Worm (Caenorhabditis elegans) whole organism, young adult: ENCODE measurements around the gene nhr-210.

Source experiments
- B0035.1 ChIP-seq: sonication (generic microtip); optimal IDR thresholded peaks from 2 replicates; lab custom pipeline; 2016; ENCODE audit warnings: missing genetic modification characterization, mild to moderate bottlenecking, missing compliant biosample characterization, missing genotype, missing genetic modification reagents
- B0261.1 ChIP-seq: sonication (generic microtip); optimal IDR thresholded peaks from 2 replicates; lab custom pipeline; 2016; ENCODE audit warnings: mild to moderate bottlenecking, missing genetic modification characterization, moderate library complexity, missing compliant biosample characterization
- C06A6.2 ChIP-seq: fragments of 200-800 bp; sonication (Bioruptor generic); conservative IDR thresholded peaks from 2 replicates; pipeline ENCODE4 v1.3.6; 2022; ENCODE audit warnings: missing genetic modification characterization, missing compliant biosample characterization
- F10E7.11 ChIP-seq: sonication (generic microtip); optimal IDR thresholded peaks from 2 replicates; lab custom pipeline; 2017; ENCODE audit warnings: mild to moderate bottlenecking, missing genetic modification characterization, moderate library complexity, missing compliant biosample characterization
- F23B12.7 ChIP-seq: sonication (generic microtip); optimal IDR thresholded peaks from 2 replicates; lab custom pipeline; 2017; ENCODE audit warnings: missing genetic modification characterization, mild to moderate bottlenecking, missing compliant biosample characterization, antibody characterized with exemption, moderate library complexity; ENCODE audit not compliant: insufficient read depth
- F33H1.4 ChIP-seq: fragments of 200-800 bp; sonication (Bioruptor generic); IDR thresholded peaks from 2 replicates; pipeline ENCODE4 v1.3.6; 2022; ENCODE audit warnings: missing genetic modification reagents, missing genetic modification characterization, missing compliant biosample characterization
- F37B4.10 ChIP-seq: fragments of 200-800 bp; sonication (Bioruptor generic); IDR thresholded peaks from 2 replicates; pipeline ENCODE4 v1.3.6; 2022; ENCODE audit warnings: missing genetic modification characterization, missing compliant biosample characterization
- K11D2.4 ChIP-seq: fragments of 200-800 bp; sonication (Bioruptor generic); IDR thresholded peaks from 2 replicates; pipeline ENCODE4 v1.3.6; 2022; ENCODE audit warnings: missing genetic modification reagents, missing genetic modification characterization, missing compliant biosample characterization
- Y53F4B.3 ChIP-seq: fragments of 200-800 bp; sonication (Bioruptor generic); IDR thresholded peaks from 2 replicates; pipeline ENCODE4 v1.3.6; 2022; ENCODE audit warnings: missing genetic modification reagents, missing genetic modification characterization, missing compliant biosample characterization
- Y79H2A.3 ChIP-seq: fragments of 200-800 bp; sonication (Bioruptor generic); conservative IDR thresholded peaks from 2 replicates; pipeline ENCODE4 v1.3.6; 2022; ENCODE audit warnings: missing genetic modification reagents, missing genetic modification characterization, missing compliant biosample characterization
- Y95B8A.8 ChIP-seq: fragments of 200-800 bp; sonication (Bioruptor generic); IDR thresholded peaks from 2 replicates; pipeline ENCODE4 v1.3.6; 2022; ENCODE audit warnings: missing genetic modification reagents, missing genetic modification characterization, missing compliant biosample characterization
- aptf-2 ChIP-seq: fragments of 200-800 bp; sonication (Bioruptor generic); conservative IDR thresholded peaks from 2 replicates; pipeline ENCODE4 v1.3.6; 2022; ENCODE audit warnings: missing genetic modification reagents, missing genetic modification characterization, missing compliant biosample characterization
- aptf-3 ChIP-seq: fragments of 200-800 bp; sonication (Bioruptor generic); IDR thresholded peaks from 2 replicates; pipeline ENCODE4 v1.3.6; 2022; ENCODE audit warnings: missing genetic modification characterization, missing compliant biosample characterization
- bed-1 ChIP-seq: fragments of 200-800 bp; sonication (Bioruptor generic); IDR thresholded peaks from 2 replicates; pipeline ENCODE4 v1.3.6; 2022; ENCODE audit warnings: missing genetic modification reagents, missing genetic modification characterization, missing compliant biosample characterization
- ceh-27 ChIP-seq: fragments of 200-800 bp; sonication (Bioruptor generic); optimal IDR thresholded peaks from 2 replicates; lab custom pipeline; 2018; ENCODE audit warnings: mild to moderate bottlenecking, missing genetic modification characterization, moderate library complexity, missing compliant biosample characterization
- ceh-40 ChIP-seq: fragments of 200-800 bp; sonication (Bioruptor generic); IDR thresholded peaks from 2 replicates; pipeline ENCODE4 v1.3.6; 2022; ENCODE audit warnings: missing genetic modification characterization, missing compliant biosample characterization
- chd-7 ChIP-seq: sonication (generic microtip); optimal IDR thresholded peaks from 2 replicates; lab custom pipeline; 2016; ENCODE audit warnings: mild to moderate bottlenecking, missing genetic modification characterization, moderate library complexity, missing compliant biosample characterization
- dpff-1 ChIP-seq: sonication (generic microtip); optimal IDR thresholded peaks from 2 replicates; lab custom pipeline; 2017; ENCODE audit warnings: mild to moderate bottlenecking, missing genetic modification characterization, missing compliant biosample characterization
- hlh-12 ChIP-seq: sonication (generic microtip); optimal IDR thresholded peaks from 2 replicates; lab custom pipeline; 2016; ENCODE audit warnings: missing genetic modification characterization, missing compliant biosample characterization
- hlh-26 ChIP-seq: fragments of 200-800 bp; sonication (Bioruptor generic); conservative IDR thresholded peaks from 2 replicates; pipeline ENCODE4 v1.3.6; 2022; ENCODE audit warnings: missing genetic modification reagents, missing genetic modification characterization, missing compliant biosample characterization
- hrde-1 ChIP-seq: sonication (generic microtip); optimal IDR thresholded peaks from 2 replicates; lab custom pipeline; 2016; ENCODE audit warnings: missing genetic modification characterization, mild to moderate bottlenecking, missing compliant biosample characterization, moderate library complexity, missing genotype, missing genetic modification reagents, borderline replicate concordance
- hsf-1 ChIP-seq: fragments of 200-800 bp; sonication (Bioruptor generic); IDR thresholded peaks from 2 replicates; pipeline ENCODE4 v1.3.6; 2022; ENCODE audit warnings: missing genetic modification reagents, missing genetic modification characterization, missing compliant biosample characterization
- lin-54 ChIP-seq: fragments of 200-800 bp; sonication (Bioruptor generic); optimal IDR thresholded peaks from 2 replicates; lab custom pipeline; 2018; ENCODE audit warnings: mild to moderate bottlenecking, missing genetic modification characterization, missing compliant biosample characterization
- mcd-1 ChIP-seq: fragments of 200-800 bp; sonication (Bioruptor generic); IDR thresholded peaks from 2 replicates; pipeline ENCODE4 v1.3.6; 2022; ENCODE audit warnings: missing genetic modification reagents, missing genetic modification characterization, missing compliant biosample characterization
- mxl-1 ChIP-seq: sonication (generic microtip); optimal IDR thresholded peaks from 2 replicates; lab custom pipeline; 2016; ENCODE audit warnings: missing genetic modification characterization, missing compliant biosample characterization
- nfya-2 ChIP-seq: fragments of 200-800 bp; sonication (Bioruptor generic); IDR thresholded peaks from 2 replicates; pipeline ENCODE4 v1.3.6; 2022; ENCODE audit warnings: missing genetic modification reagents, missing genetic modification characterization, missing compliant biosample characterization
- nhr-90 ChIP-seq: sonication (generic microtip); optimal IDR thresholded peaks from 2 replicates; lab custom pipeline; 2016; ENCODE audit warnings: missing genotype, mild to moderate bottlenecking, missing genetic modification characterization, missing compliant biosample characterization
- repo-1 ChIP-seq: sonication (generic microtip); optimal IDR thresholded peaks from 2 replicates; lab custom pipeline; 2017; ENCODE audit warnings: mild to moderate bottlenecking, missing genetic modification characterization, missing compliant biosample characterization
- snpc-1.3 ChIP-seq: sonication (generic microtip); optimal IDR thresholded peaks from 2 replicates; lab custom pipeline; 2017; ENCODE audit warnings: missing genetic modification characterization, mild to moderate bottlenecking, missing compliant biosample characterization, antibody characterized with exemption, moderate library complexity, missing genotype, missing genetic modification reagents; ENCODE audit not compliant: insufficient read depth
- snpc-3.4 ChIP-seq: sonication (generic microtip); optimal IDR thresholded peaks from 2 replicates; lab custom pipeline; 2017; ENCODE audit warnings: missing genetic modification characterization, mild to moderate bottlenecking, missing compliant biosample characterization, antibody characterized with exemption, moderate library complexity, missing genotype, missing genetic modification reagents
- snpc-4 ChIP-seq, 5 experiments: fragments of 150-350 bp in 1 of 5; sonication (generic microtip) in 4 of 5; optimal IDR thresholded peaks; 2 replicates each; lab custom pipeline; 2014 to 2018; ENCODE audit warnings: missing genetic modification characterization in 5 of 5, missing biosample characterization in 3 of 5, antibody characterized with exemption in 2 of 5, mild to moderate bottlenecking in 2 of 5, missing compliant biosample characterization in 2 of 5, missing genotype in 2 of 5, moderate library complexity in 2 of 5, missing genetic modification reagents in 1 of 5
- tbx-9 ChIP-seq: sonication (generic microtip); optimal IDR thresholded peaks from 2 replicates; lab custom pipeline; 2016; ENCODE audit warnings: borderline replicate concordance, missing genetic modification characterization, inconsistent platforms, missing compliant biosample characterization
- ztf-28 ChIP-seq: fragments of 200-800 bp; sonication (Bioruptor generic); IDR thresholded peaks from 2 replicates; pipeline ENCODE4 v1.3.6; 2022; ENCODE audit warnings: missing genetic modification reagents, missing genetic modification characterization, missing compliant biosample characterization

The nhr-210 gene

DNA sequence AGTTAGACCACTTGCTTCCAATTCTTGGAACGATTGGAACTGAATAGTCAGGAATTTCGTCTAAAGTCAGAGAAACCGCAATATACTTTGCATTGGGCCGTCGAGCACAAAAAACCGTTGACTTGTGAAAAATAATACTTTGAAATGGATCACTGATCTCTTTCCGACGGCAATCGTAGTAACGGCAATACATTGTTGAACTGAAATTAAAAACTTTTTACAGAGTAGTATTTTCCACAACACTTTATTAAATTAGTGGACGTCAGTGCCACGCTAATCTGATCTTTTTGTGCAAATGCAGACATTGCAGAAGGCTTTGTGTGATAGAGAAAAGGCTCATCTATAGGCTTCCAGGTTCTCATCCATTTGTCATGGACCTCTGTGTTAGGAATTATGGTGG, 33.1 kb upstream of the nhr-210 start:
- TF ChIP-seq B0035.1 (tag; lab: Kevin White, UChicago) (no peak), ceh-27 (no peak), F23B12.7 (tag; lab: Kevin White, UChicago) (no peak), aptf-2 (GFP tag; lab: Robert Waterston, UW) (no peak), hlh-12 (tag; lab: Kevin White, UChicago) (no peak), F10E7.11 (no peak), nhr-90 (tag; lab: Kevin White, UChicago) (no peak), B0261.1 (tag; lab: Kevin White, UChicago) (no peak), mxl-1 (tag; lab: Kevin White, UChicago) (no peak), hsf-1 (GFP tag; lab: Robert Waterston, UW) (no peak), snpc-3.4 (tag; lab: Kevin White, UChicago) (no peak), ztf-28 (GFP tag; lab: Robert Waterston, UW) (no peak)

DNA sequence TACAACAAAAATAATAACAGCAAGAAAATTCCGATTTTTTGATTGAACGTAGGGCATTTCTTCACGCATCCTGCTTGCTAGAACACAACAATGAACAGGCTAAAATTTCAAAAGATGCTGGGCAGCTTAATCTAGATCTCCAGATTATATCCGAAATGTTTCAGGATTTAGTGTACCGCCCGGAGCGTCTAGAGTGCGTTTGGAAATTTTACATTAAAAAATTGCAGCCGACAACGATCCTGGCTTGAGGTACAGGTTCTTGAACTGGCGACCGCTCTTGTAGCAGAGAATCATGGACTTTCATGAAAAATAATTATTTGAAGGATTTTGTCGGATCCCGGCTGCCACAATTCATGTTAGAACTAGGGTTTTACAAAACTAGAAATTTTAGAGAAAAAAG, 28.6 kb upstream of the nhr-210 start, which contains the start of gene C14C6.6:
Gene C14C6.6 (minus strand): TSS at position 101 of the 400 bp plus-strand sequence.
- TF ChIP-seq K11D2.4 (GFP tag; lab: Robert Waterston, UW) (no peak), C06A6.2 (GFP tag; lab: Robert Waterston, UW) (no peak), repo-1 (tag; lab: Kevin White, UChicago) (no peak), dpff-1 (tag; lab: Kevin White, UChicago) (no peak), lin-54 (GFP tag; lab: Kevin White, UChicago) (no peak)

DNA sequence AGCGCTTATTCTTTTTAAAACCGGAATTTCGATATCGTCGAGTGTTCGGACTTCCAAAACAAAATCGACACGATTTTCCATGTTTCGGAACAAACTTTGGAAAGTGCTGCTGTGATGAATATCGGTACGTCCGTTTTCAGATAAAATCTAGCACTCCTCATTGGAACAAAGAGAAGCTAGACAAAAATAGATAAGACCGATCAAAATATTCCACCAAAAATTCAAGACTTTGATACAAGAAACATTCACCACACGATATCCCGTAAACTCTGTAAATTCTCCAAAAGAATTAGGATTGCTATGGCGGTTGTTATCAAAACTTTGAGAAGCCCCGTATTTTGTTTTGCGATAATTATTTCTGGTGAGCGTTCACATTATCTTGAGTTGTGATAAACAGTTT, 23.8 kb upstream of the nhr-210 start, which contains the start of gene C14C6.3:
Gene C14C6.3 (plus strand): TSS at position 301 of the 400 bp plus-strand sequence.
- no peak for TF ChIP-seq K11D2.4 (GFP tag; lab: Robert Waterston, UW)
- no peak for TF ChIP-seq snpc-1.3 (tag; lab: Kevin White, UChicago)
- TF ChIP-seq mcd-1 (GFP tag; lab: Robert Waterston, UW), result no peak

DNA sequence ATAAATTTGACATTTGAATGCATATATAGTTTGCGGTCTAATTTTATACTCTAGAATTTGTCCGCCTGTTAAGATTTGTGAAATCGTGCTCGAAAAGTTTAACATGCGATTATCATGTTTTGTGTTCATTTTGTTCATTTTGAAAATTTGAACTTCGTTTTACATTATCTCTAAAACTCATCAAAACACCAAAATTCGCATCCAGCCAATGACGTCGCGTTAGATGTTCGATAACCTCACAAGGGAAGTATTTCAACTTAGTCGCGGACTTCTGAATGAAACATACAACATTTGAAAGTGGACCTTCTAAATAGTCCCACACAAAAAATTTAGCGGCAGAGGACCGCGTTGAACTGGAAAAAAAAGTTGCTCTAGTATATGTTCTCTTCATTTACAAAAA, 22.1 kb upstream of the nhr-210 start:
- no peak for TF ChIP-seq chd-7

DNA sequence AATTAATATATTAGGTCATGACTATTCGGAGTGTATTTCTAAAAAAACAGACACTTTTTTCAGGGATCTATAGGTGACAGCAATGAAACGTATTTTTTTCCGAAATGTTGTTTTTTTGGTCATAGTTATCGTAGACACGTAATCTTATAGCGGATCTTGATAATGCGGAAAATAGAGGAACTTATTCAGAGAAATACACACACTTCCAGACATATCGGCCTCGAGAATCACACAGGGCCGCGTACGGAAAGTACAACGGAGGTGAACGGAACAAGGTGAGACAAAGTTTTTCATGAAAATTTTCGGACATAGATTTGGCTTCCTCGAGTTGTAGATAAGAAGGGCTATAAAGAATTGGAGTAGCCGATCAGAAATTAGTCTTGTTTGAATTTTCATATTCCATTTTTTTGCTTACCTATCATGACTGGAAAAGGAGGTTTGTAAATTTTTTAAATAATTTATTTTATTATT, 19.7 kb upstream of the nhr-210 start, which contains the start of gene nhr-155:
Gene nhr-155 (plus strand): TSS at position 421 of the 471 bp plus-strand sequence.
- TF ChIP-seq hrde-1 (tag; lab: Kevin White, UChicago) (no peak), hlh-26 (GFP tag; lab: Robert Waterston, UW) (no peak), lin-54 (GFP tag; lab: Kevin White, UChicago) (no peak), Y95B8A.8 (no peak), snpc-4 (GFP tag; optimal IDR thresholded peaks at IDR 0.05; lab: Kevin White, UChicago) (no peak), snpc-4 (tag; optimal IDR thresholded peaks at IDR 0.05; lab: Kevin White, UChicago) (no peak), F37B4.10 (GFP tag; lab: Robert Waterston, UW) (no peak), C06A6.2 (GFP tag; lab: Robert Waterston, UW) (no peak), repo-1 (tag; lab: Kevin White, UChicago) (no peak), F33H1.4 (GFP tag; lab: Robert Waterston, UW) (no peak), Y79H2A.3 (GFP tag; lab: Robert Waterston, UW) (no peak)
- TF ChIP-seq, all 124 proteins: peak for 0

DNA sequence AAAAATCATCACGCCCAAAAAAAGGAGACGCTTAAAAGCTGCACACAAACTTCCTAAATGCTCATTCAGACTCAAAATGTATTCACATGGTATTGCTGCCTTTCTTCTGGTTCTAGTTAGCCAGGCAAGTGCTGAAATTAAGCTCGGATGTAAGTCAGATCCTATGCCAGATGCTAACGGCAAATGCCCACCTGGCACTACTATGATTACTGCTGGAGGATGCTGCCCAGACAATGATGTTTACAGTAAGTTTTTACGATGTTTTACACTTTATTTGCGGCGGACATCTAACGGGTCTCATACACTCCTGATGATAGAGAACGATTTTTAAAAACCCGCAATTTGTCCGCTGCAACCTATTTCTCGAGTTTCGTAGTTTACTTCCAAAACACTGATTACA, 17.2 kb upstream of the nhr-210 start, which contains the start of gene C14C6.5:
Gene C14C6.5 (plus strand): TSS at position 58 of the 400 bp plus-strand sequence.
- TF ChIP-seq ztf-28 (GFP tag; lab: Robert Waterston, UW) (no peak), aptf-3 (GFP tag; lab: Robert Waterston, UW) (no peak), ceh-40 (GFP tag; lab: Robert Waterston, UW) (no peak), Y53F4B.3 (GFP tag; lab: Robert Waterston, UW) (no peak), nfya-2 (GFP tag; lab: Robert Waterston, UW) (no peak), bed-1 (GFP tag; lab: Robert Waterston, UW) (no peak), tbx-9 (tag; lab: Kevin White, UChicago) (no peak)
- TF ChIP-seq, all 124 proteins: peak for 0
